Worm (Caenorhabditis elegans) whole organism, young adult: Measurements from ENCODE around the gene T23G5.3.

ENCODE experiments used
- D2030.7 ChIP-seq: fragments of 200-800 bp; sonication (Bioruptor generic); IDR thresholded peaks from 2 replicates; pipeline ENCODE4 v1.3.6; 2022; ENCODE audit warnings: missing genetic modification reagents, missing genetic modification characterization, missing compliant biosample characterization
- F10E7.11 ChIP-seq: sonication (generic microtip); optimal IDR thresholded peaks from 2 replicates; lab custom pipeline; 2017; ENCODE audit warnings: mild to moderate bottlenecking, missing genetic modification characterization, moderate library complexity, missing compliant biosample characterization
- F33H1.4 ChIP-seq: fragments of 200-800 bp; sonication (Bioruptor generic); IDR thresholded peaks from 2 replicates; pipeline ENCODE4 v1.3.6; 2022; ENCODE audit warnings: missing genetic modification reagents, missing genetic modification characterization, missing compliant biosample characterization
- F55B11.4 ChIP-seq: sonication (generic microtip); optimal IDR thresholded peaks from 2 replicates; lab custom pipeline; 2016; ENCODE audit warnings: missing compliant biosample characterization, missing genetic modification characterization, borderline replicate concordance; ENCODE audit not compliant: insufficient read depth
- Y53G8AR.9 ChIP-seq: fragments of 200-800 bp; sonication (Bioruptor generic); conservative IDR thresholded peaks from 2 replicates; pipeline ENCODE4 v1.3.6; 2022; ENCODE audit warnings: missing genetic modification reagents, missing genetic modification characterization, missing compliant biosample characterization
- Y56A3A.18 ChIP-seq: fragments of 200-800 bp; sonication (Bioruptor generic); IDR thresholded peaks from 2 replicates; pipeline ENCODE4 v1.3.6; 2022; ENCODE audit warnings: missing genetic modification reagents, missing genetic modification characterization, missing compliant biosample characterization
- Y67H2A.10 ChIP-seq: fragments of 200-800 bp; sonication (Bioruptor generic); conservative IDR thresholded peaks from 2 replicates; pipeline ENCODE4 v1.3.6; 2022; ENCODE audit warnings: missing genetic modification reagents, missing genetic modification characterization, missing compliant biosample characterization
- Y95B8A.8 ChIP-seq: fragments of 200-800 bp; sonication (Bioruptor generic); IDR thresholded peaks from 2 replicates; pipeline ENCODE4 v1.3.6; 2022; ENCODE audit warnings: missing genetic modification reagents, missing genetic modification characterization, missing compliant biosample characterization
- aptf-3 ChIP-seq: fragments of 200-800 bp; sonication (Bioruptor generic); IDR thresholded peaks from 2 replicates; pipeline ENCODE4 v1.3.6; 2022; ENCODE audit warnings: missing genetic modification characterization, missing compliant biosample characterization
- athp-1 ChIP-seq: sonication (generic microtip); optimal IDR thresholded peaks from 2 replicates; lab custom pipeline; 2017; ENCODE audit warnings: mild to moderate bottlenecking, missing genetic modification characterization, missing compliant biosample characterization
- cebp-1 ChIP-seq, 2 experiments: fragments of 200-800 bp in 1 of 2; sonication (Bioruptor generic) in 1 of 2; sonication (generic microtip) in 1 of 2; IDR thresholded peaks in 1 of 2; optimal IDR thresholded peaks in 1 of 2; 2 replicates each; pipeline versions ENCODE4 v1.3.6 to Lab custom; 2017 to 2022; ENCODE audit warnings: missing compliant biosample characterization in 2 of 2, missing genetic modification characterization in 2 of 2, mild to moderate bottlenecking in 1 of 2, missing genetic modification reagents in 1 of 2, moderate library complexity in 1 of 2
- cebp-2 ChIP-seq: fragments of 200-800 bp; sonication (Bioruptor generic); IDR thresholded peaks from 2 replicates; pipeline ENCODE4 v1.3.6; 2022; ENCODE audit warnings: missing genetic modification characterization, missing compliant biosample characterization
- chd-7 ChIP-seq: sonication (generic microtip); optimal IDR thresholded peaks from 2 replicates; lab custom pipeline; 2016; ENCODE audit warnings: mild to moderate bottlenecking, missing genetic modification characterization, moderate library complexity, missing compliant biosample characterization
- die-1 ChIP-seq: sonication (generic microtip); optimal IDR thresholded peaks from 2 replicates; lab custom pipeline; 2016; ENCODE audit warnings: missing genotype, mild to moderate bottlenecking, missing genetic modification characterization, missing compliant biosample characterization
- dox-1 ChIP-seq: fragments of 200-800 bp; sonication (Bioruptor generic); IDR thresholded peaks from 2 replicates; pipeline ENCODE4 v1.3.6; 2022; ENCODE audit warnings: missing genetic modification reagents, missing genetic modification characterization, missing compliant biosample characterization
- ets-4 ChIP-seq: fragments of 200-800 bp; sonication (Bioruptor generic); optimal IDR thresholded peaks from 2 replicates; lab custom pipeline; 2018; ENCODE audit warnings: mild to moderate bottlenecking, missing genetic modification characterization, missing compliant biosample characterization
- gei-17 ChIP-seq: fragments of 200-800 bp; sonication (Bioruptor generic); optimal IDR thresholded peaks from 2 replicates; lab custom pipeline; 2018; ENCODE audit warnings: mild to moderate bottlenecking, missing genetic modification characterization, missing compliant biosample characterization
- hmg-1.2 ChIP-seq: fragments of 200-800 bp; sonication (Bioruptor generic); IDR thresholded peaks from 2 replicates; pipeline ENCODE4 v1.3.6; 2022; ENCODE audit warnings: missing genetic modification reagents, missing genetic modification characterization, missing compliant biosample characterization
- let-526 ChIP-seq: fragments of 200-800 bp; sonication (Bioruptor generic); IDR thresholded peaks from 2 replicates; pipeline ENCODE4 v1.3.6; 2022; ENCODE audit warnings: missing genetic modification reagents, missing genetic modification characterization, missing compliant biosample characterization
- lin-26 ChIP-seq: fragments of 200-800 bp; sonication (Bioruptor generic); IDR thresholded peaks from 2 replicates; pipeline ENCODE4 v1.3.6; 2022; ENCODE audit warnings: missing genetic modification reagents, missing genetic modification characterization, missing compliant biosample characterization
- lsl-1 ChIP-seq: fragments of 200-800 bp; sonication (Bioruptor generic); optimal IDR thresholded peaks from 2 replicates; lab custom pipeline; 2018; ENCODE audit warnings: mild to moderate bottlenecking, missing genetic modification characterization, moderate library complexity, missing compliant biosample characterization
- lsy-27 ChIP-seq: sonication (generic microtip); optimal IDR thresholded peaks from 2 replicates; lab custom pipeline; 2017; ENCODE audit warnings: missing genetic modification characterization, mild to moderate bottlenecking, missing compliant biosample characterization, antibody characterized with exemption, missing genotype, borderline replicate concordance; ENCODE audit not compliant: insufficient read depth
- mcd-1 ChIP-seq: fragments of 200-800 bp; sonication (Bioruptor generic); IDR thresholded peaks from 2 replicates; pipeline ENCODE4 v1.3.6; 2022; ENCODE audit warnings: missing genetic modification reagents, missing genetic modification characterization, missing compliant biosample characterization
- nfya-2 ChIP-seq: fragments of 200-800 bp; sonication (Bioruptor generic); IDR thresholded peaks from 2 replicates; pipeline ENCODE4 v1.3.6; 2022; ENCODE audit warnings: missing genetic modification reagents, missing genetic modification characterization, missing compliant biosample characterization
- nhr-27 ChIP-seq: fragments of 200-800 bp; sonication (Bioruptor generic); optimal IDR thresholded peaks from 2 replicates; lab custom pipeline; 2018; ENCODE audit warnings: mild to moderate bottlenecking, missing genetic modification characterization, moderate library complexity, missing compliant biosample characterization
- nhr-90 ChIP-seq: sonication (generic microtip); optimal IDR thresholded peaks from 2 replicates; lab custom pipeline; 2016; ENCODE audit warnings: missing genotype, mild to moderate bottlenecking, missing genetic modification characterization, missing compliant biosample characterization
- pbrm-1 ChIP-seq: fragments of 200-800 bp; sonication (Bioruptor generic); IDR thresholded peaks from 2 replicates; pipeline ENCODE4 v1.3.6; 2022; ENCODE audit warnings: missing genetic modification reagents, missing genetic modification characterization, missing compliant biosample characterization
- repo-1 ChIP-seq: sonication (generic microtip); optimal IDR thresholded peaks from 2 replicates; lab custom pipeline; 2017; ENCODE audit warnings: mild to moderate bottlenecking, missing genetic modification characterization, missing compliant biosample characterization
- somi-1 ChIP-seq: fragments of 200-800 bp; sonication (Bioruptor generic); optimal IDR thresholded peaks from 2 replicates; lab custom pipeline; 2018; ENCODE audit warnings: mild to moderate bottlenecking, missing genetic modification characterization, missing compliant biosample characterization
- unc-62 ChIP-seq: fragments of 150-350 bp; optimal IDR thresholded peaks from 2 replicates; lab custom pipeline; 2014; ENCODE audit warnings: missing biosample characterization, missing genetic modification reagents, missing genetic modification characterization
- ztf-22 ChIP-seq: fragments of 200-800 bp; sonication (Bioruptor generic); optimal IDR thresholded peaks from 2 replicates; lab custom pipeline; 2018; ENCODE audit warnings: mild to moderate bottlenecking, missing genetic modification characterization, moderate library complexity, missing compliant biosample characterization
- ztf-6 ChIP-seq: fragments of 200-800 bp; sonication (Bioruptor generic); IDR thresholded peaks from 2 replicates; pipeline ENCODE4 v1.3.6; 2022; ENCODE audit warnings: missing genetic modification reagents, missing genetic modification characterization, missing compliant biosample characterization

Gene T23G5.3

DNA sequence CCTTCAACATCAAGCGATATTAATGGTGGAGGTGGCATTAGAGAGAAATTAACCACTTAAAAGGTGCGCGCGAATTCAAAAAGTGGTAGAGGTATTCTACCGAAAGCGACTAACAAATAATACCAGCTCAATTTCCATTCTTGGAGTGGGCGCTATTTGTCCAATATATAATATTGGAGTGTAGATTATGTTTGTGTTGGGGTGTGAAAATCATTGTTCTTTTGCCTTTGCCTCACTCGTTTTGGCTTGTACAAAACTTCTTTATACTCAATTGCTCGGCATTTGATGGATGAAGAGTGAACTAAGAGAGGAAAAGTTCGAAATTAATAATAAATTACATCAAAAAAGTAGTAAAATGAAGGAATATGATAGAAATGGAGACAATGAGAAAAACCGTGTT, at the start of gene T23G5.3:
Gene T23G5.3 (minus strand): TSS at position 101 of the 400 bp plus-strand sequence.
- no peak for TF ChIP-seq nfya-2
- TF ChIP-seq Y95B8A.8 (GFP tag; lab: Robert Waterston, UW) = no peak
- TF ChIP-seq somi-1 = no peak
- TF ChIP-seq lin-26 (GFP tag; lab: Robert Waterston, UW) = no peak
- no peak for TF ChIP-seq die-1 (tag; lab: Kevin White, UChicago)
- TF ChIP-seq nhr-90 (tag; lab: Kevin White, UChicago) = no peak
- no peak for TF ChIP-seq Y56A3A.18 (GFP tag; lab: Robert Waterston, UW)
- TF ChIP-seq mcd-1 (GFP tag; lab: Robert Waterston, UW) = no peak
- TF ChIP-seq aptf-3 (GFP tag; lab: Robert Waterston, UW) = no peak

DNA sequence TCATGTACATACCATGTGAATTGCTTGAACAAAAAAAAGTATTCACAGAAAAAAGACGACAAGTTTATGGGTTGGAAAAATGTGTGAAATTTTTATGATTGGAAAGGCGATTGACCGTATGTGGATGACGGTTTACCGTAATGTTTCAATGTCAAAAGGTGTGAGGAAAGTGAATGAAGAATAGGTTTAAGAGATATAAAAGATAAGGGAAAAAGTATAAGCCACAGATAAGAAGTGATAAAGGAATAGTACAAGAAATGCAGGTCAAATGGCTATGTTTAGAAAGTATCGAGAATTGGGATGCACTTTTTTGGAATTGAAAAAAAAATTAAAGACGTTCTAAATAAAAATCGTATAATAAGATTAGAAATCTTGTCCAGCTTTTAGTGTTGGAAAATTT, 46.7 kb upstream of the T23G5.3 start:
- TF ChIP-seq lsy-27 (tag; lab: Kevin White, UChicago) = no peak
- no peak for TF ChIP-seq ets-4 (GFP tag; lab: Kevin White, UChicago)
- no peak for TF ChIP-seq ztf-22 (GFP tag; lab: Kevin White, UChicago)
- no peak for TF ChIP-seq nfya-2
- no peak for TF ChIP-seq let-526

DNA sequence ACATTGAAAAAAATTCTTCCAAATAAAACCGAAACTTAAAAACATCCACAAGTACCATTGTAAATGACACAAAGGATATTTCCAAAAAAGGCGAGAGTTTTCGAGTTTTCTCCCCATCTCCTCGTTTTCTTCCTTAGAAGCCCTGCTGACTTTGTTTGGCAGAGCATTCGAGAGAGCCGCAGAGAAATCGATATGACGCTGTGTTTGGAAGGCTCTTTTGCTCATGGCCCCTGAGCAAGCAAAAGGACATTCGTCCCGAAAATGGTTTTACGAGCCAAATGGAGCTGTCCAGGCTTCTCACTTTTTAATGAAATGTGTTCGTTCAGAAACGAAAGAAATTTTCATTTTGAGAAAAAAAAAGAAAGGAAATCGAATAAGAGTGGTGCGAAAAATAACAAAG, 41.0 kb upstream of the T23G5.3 start:
- TF ChIP-seq pbrm-1 (GFP tag; lab: Robert Waterston, UW) = 0 out of 2 replicates have a peak, but pooled peaks have one; percentile 7
- TF ChIP-seq cebp-1 (GFP tag; IDR thresholded peaks at IDR 0.05; lab: Robert Waterston, UW) = no peak
- no peak for TF ChIP-seq cebp-1 (tag; optimal IDR thresholded peaks at IDR 0.05; lab: Kevin White, UChicago)
- no peak for TF ChIP-seq dox-1 (GFP tag; lab: Robert Waterston, UW)
- 0 out of 2 replicates have a peak, but pooled peaks have one; percentile 31 for TF ChIP-seq Y95B8A.8 (GFP tag; lab: Robert Waterston, UW)
- TF ChIP-seq athp-1 (tag; lab: Kevin White, UChicago) = no peak

DNA sequence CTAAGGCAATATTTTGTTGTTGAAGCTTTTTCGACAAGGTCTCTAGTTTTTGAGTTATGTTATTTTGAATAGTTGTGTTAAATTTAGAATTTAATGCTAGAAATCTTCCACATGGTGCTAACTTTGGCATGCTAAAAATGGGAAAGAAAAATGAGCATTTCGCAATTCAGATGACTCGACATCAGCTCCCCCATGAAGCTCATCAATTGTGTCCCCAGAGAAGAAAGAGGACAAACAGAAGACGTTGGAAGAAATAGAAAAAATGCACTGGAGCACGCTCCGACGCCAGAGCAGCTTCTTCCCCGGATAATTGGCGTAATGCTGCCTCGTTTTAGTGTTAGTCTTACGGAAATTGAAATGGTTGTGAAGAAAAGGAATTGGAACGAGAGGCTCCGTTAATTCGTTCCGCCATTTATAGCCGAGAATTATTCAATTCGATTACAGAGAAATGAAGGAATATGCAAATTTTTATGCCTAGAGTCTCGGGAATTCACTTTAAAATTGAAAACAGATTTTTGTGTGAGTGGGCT, 40.4 kb upstream of the T23G5.3 start:
- TF ChIP-seq Y53G8AR.9 (GFP tag; lab: Robert Waterston, UW) (no peak), F55B11.4 (tag; lab: Kevin White, UChicago) (no peak), nhr-27 (tag; lab: Kevin White, UChicago) (no peak), hmg-1.2 (no peak), ztf-6 (GFP tag; lab: Robert Waterston, UW) (no peak), gei-17 (GFP tag; lab: Kevin White, UChicago) (no peak), repo-1 (tag; lab: Kevin White, UChicago) (no peak), chd-7 (tag; lab: Kevin White, UChicago) (no peak), cebp-2 (GFP tag; lab: Robert Waterston, UW) (no peak), Y67H2A.10 (GFP tag; lab: Robert Waterston, UW) (no peak), unc-62 (GFP tag; lab: Kevin White, UChicago) (no peak), D2030.7 (GFP tag; lab: Robert Waterston, UW) (no peak), Y95B8A.8 (GFP tag; lab: Robert Waterston, UW) (no peak), F10E7.11 (tag; lab: Kevin White, UChicago) (no peak), F33H1.4 (GFP tag; lab: Robert Waterston, UW) (no peak), lsl-1 (GFP tag; lab: Kevin White, UChicago) (no peak)
